Worm (Caenorhabditis elegans): ENCODE measurements around the gene VW02B12L.2.

VW02B12L.2 gene

ce11 chrII:11473525-11474181 is 33.5 kb upstream of the VW02B12L.2 start, which contains the start of the genes metl-1 and W02B12.11 (continued):
- TF ChIP-seq syd-9 (tag; optimal IDR thresholded peaks at IDR 0.05) = peak; percentile 34
- TF ChIP-seq dmd-4 (tag; optimal IDR thresholded peaks at IDR 0.05; ENCODE audit: borderline replicate concordance) = no peak
- TF ChIP-seq tbx-7 (tag; optimal IDR thresholded peaks at IDR 0.05) = no peak
- TF ChIP-seq ceh-14 (tag; optimal IDR thresholded peaks at IDR 0.05) = peak; percentile 20
- TF ChIP-seq ceh-22 (tag; optimal IDR thresholded peaks at IDR 0.05) = no peak
- peak; percentile 31 for TF ChIP-seq pha-2 (tag; optimal IDR thresholded peaks at IDR 0.05)
- peak; percentile 13 for TF ChIP-seq fax-1 (tag; optimal IDR thresholded peaks at IDR 0.05)
- peak; percentile 62 for TF ChIP-seq nfya-1 (tag; optimal IDR thresholded peaks at IDR 0.05)
- TF ChIP-seq ets-4 (tag; optimal IDR thresholded peaks at IDR 0.05) = no peak
- no peak for TF ChIP-seq fkh-6 (tag; optimal IDR thresholded peaks at IDR 0.05)
- TF ChIP-seq hlh-6 (tag; optimal IDR thresholded peaks at IDR 0.05) = no peak
- peak; percentile 43 for TF ChIP-seq ceh-31 (tag; optimal IDR thresholded peaks at IDR 0.05)
- TF ChIP-seq sox-4 (tag; optimal IDR thresholded peaks at IDR 0.05) = no peak
- peak; percentile 19 for TF ChIP-seq ceh-18 (tag; optimal IDR thresholded peaks at IDR 0.05)
- TF ChIP-seq odd-2 (tag; optimal IDR thresholded peaks at IDR 0.05) = no peak
- peak; percentile 14 for TF ChIP-seq ceh-48 (tag; optimal IDR thresholded peaks at IDR 0.05)
- TF ChIP-seq rnt-1 (tag; optimal IDR thresholded peaks at IDR 0.05) = no peak
- no peak for TF ChIP-seq zip-5 (tag; optimal IDR thresholded peaks at IDR 0.05)
- TF ChIP-seq ref-2 (tag; optimal IDR thresholded peaks at IDR 0.05) = peak; percentile 49
- TF ChIP-seq K09A11.1 (tag; optimal IDR thresholded peaks at IDR 0.05; ENCODE audit: insufficient read depth) = no peak
- TF ChIP-seq ceh-9 (tag; optimal IDR thresholded peaks at IDR 0.05) = no peak
- peak; percentile 31 for TF ChIP-seq pqm-1 (tag; optimal IDR thresholded peaks at IDR 0.05)
- TF ChIP-seq unc-3 (GFP tag; conservative IDR thresholded peaks at IDR 0.05) = 0 out of 2 replicates have a peak, but pooled peaks have one; percentile 24
- no peak for TF ChIP-seq unc-3 (tag; optimal IDR thresholded peaks at IDR 0.05)
- no peak for TF ChIP-seq T23F11.4 (GFP tag; optimal IDR thresholded peaks at IDR 0.05)
- no peak for TF ChIP-seq mec-3 (tag; optimal IDR thresholded peaks at IDR 0.05; ENCODE audit: borderline replicate concordance)
- peak; percentile 26 for TF ChIP-seq Y22D7AL.16 (tag; optimal IDR thresholded peaks at IDR 0.05)
- TF ChIP-seq nhr-232 (tag; optimal IDR thresholded peaks at IDR 0.05) = no peak
- TF ChIP-seq fkh-10 (GFP tag; optimal IDR thresholded peaks at IDR 0.05) = no peak

- no peak for TF ChIP-seq syd-9 (tag; optimal IDR thresholded peaks at IDR 0.05)
- no peak for TF ChIP-seq hlh-6 (tag; optimal IDR thresholded peaks at IDR 0.05)
- TF ChIP-seq elt-2 (tag; optimal IDR thresholded peaks at IDR 0.05) = peak; percentile 75
- no peak for TF ChIP-seq C08G9.2 (tag; optimal IDR thresholded peaks at IDR 0.05)
Observed at ce11 chrII:11472542-11472941, 32.4 kb upstream of the VW02B12L.2 start.

- TF ChIP-seq ceh-31 (tag; optimal IDR thresholded peaks at IDR 0.05) = no peak
- TF ChIP-seq unc-42 (tag; optimal IDR thresholded peaks at IDR 0.05) = no peak
Observed at ce11 chrII:11471916-11472315, 31.8 kb upstream of the VW02B12L.2 start, which contains the start of gene mfn-1. Gene mfn-1 (minus strand): TSS chrII:11472016.

ce11 chrII:11469574-11470108 is 29.5 kb upstream of the VW02B12L.2 start, which contains the start of gene cisd-1:
Gene cisd-1 (minus strand): TSS chrII:11469624.
- TF ChIP-seq gmeb-2 (tag; optimal IDR thresholded peaks at IDR 0.05) (no peak), ceh-6 (GFP tag; optimal IDR thresholded peaks at IDR 0.05) (no peak), ahr-1 (tag; optimal IDR thresholded peaks at IDR 0.05) (no peak), lim-6 (tag; optimal IDR thresholded peaks at IDR 0.05) (no peak), fax-1 (tag; optimal IDR thresholded peaks at IDR 0.05) (no peak), pax-1 (tag; optimal IDR thresholded peaks at IDR 0.05) (no peak), C38D4.7 (GFP tag; optimal IDR thresholded peaks at IDR 0.05) (no peak), ceh-45 (GFP tag; IDR thresholded peaks at IDR 0.05) (no peak), F13H6.1 (tag; optimal IDR thresholded peaks at IDR 0.05) (no peak), elt-2 (tag; optimal IDR thresholded peaks at IDR 0.05) (no peak), hlh-13 (GFP tag; optimal IDR thresholded peaks at IDR 0.05) (no peak), hlh-15 (tag; optimal IDR thresholded peaks at IDR 0.05) (no peak), dmd-4 (tag; optimal IDR thresholded peaks at IDR 0.05; ENCODE audit: borderline replicate concordance) (no peak)

All from whole organism, late embryonic.